Fruit fly (Drosophila melanogaster) whole organism, embryonic: ENCODE results near the gene Tmtc4.

Experiments used
- BEAF-32 ChIP-seq: fragments of 200-800 bp; sonication (Bioruptor generic); optimal IDR thresholded peaks from 3 replicates; lab custom pipeline; 2017; ENCODE audit warnings: missing biosample characterization, missing genetic modification characterization, mild to moderate bottlenecking, moderate library complexity, missing genetic modification reagents
- CG10147 ChIP-seq: fragments of 200-800 bp; sonication (Bioruptor generic); optimal IDR thresholded peaks from 2 replicates; lab custom pipeline; 2019; ENCODE audit warnings: missing biosample characterization, mild to moderate bottlenecking, missing genetic modification characterization, moderate library complexity
- CG10267 ChIP-seq: fragments of 200-800 bp; sonication (Bioruptor generic); optimal IDR thresholded peaks from 2 replicates; lab custom pipeline; 2018; ENCODE audit warnings: missing biosample characterization, mild to moderate bottlenecking, missing genetic modification characterization, moderate library complexity
- CG10654 ChIP-seq: fragments of 200-800 bp; sonication (Bioruptor generic); optimal IDR thresholded peaks from 2 replicates; lab custom pipeline; 2016; ENCODE audit warnings: missing biosample characterization, missing genetic modification characterization
- CG11696 ChIP-seq: fragments of 200-800 bp; sonication (Bioruptor generic); IDR thresholded peaks from 2 replicates; pipeline ENCODE4 v1.3.6; 2022; ENCODE audit warnings: missing biosample characterization, missing genetic modification characterization
- CG12299 ChIP-seq: fragments of 200-800 bp; sonication (Bioruptor generic); optimal IDR thresholded peaks from 2 replicates; lab custom pipeline; 2018; ENCODE audit warnings: missing biosample characterization, mild to moderate bottlenecking, missing genetic modification characterization
- CG13287 ChIP-seq: fragments of 200-800 bp; sonication (Bioruptor generic); IDR thresholded peaks from 2 replicates; pipeline ENCODE4 v1.3.6; 2022; ENCODE audit warnings: missing biosample characterization, missing genetic modification characterization; ENCODE audit not compliant: partially characterized antibody
- CG13296 ChIP-seq: fragments of 200-800 bp; sonication (Bioruptor generic); optimal IDR thresholded peaks from 3 replicates; lab custom pipeline; 2018; ENCODE audit warnings: missing biosample characterization, mild to moderate bottlenecking, missing genetic modification characterization
- CG14014 ChIP-seq: fragments of 200-800 bp; sonication (Bioruptor generic); IDR thresholded peaks from 2 replicates; pipeline ENCODE4 v1.3.6; 2022; ENCODE audit warnings: missing biosample characterization, missing genetic modification characterization
- CG14710 ChIP-seq: fragments of 200-800 bp; sonication (Bioruptor generic); optimal IDR thresholded peaks from 3 replicates; lab custom pipeline; 2019; ENCODE audit warnings: missing biosample characterization, mild to moderate bottlenecking, missing genetic modification characterization, moderate library complexity
- CG14860 ChIP-seq: fragments of 200-800 bp; sonication (Bioruptor generic); IDR thresholded peaks from 3 replicates; pipeline ENCODE4 v1.3.6; 2022; ENCODE audit warnings: missing biosample characterization, missing genetic modification characterization; ENCODE audit not compliant: partially characterized antibody
- CG15514 ChIP-seq: fragments of 200-800 bp; sonication (Bioruptor generic); optimal IDR thresholded peaks from 3 replicates; lab custom pipeline; 2017; ENCODE audit warnings: missing biosample characterization, missing genetic modification characterization, mild to moderate bottlenecking, moderate library complexity, missing genetic modification reagents
- CG16813 ChIP-seq: fragments of 200-800 bp; sonication (Bioruptor generic); IDR thresholded peaks from 3 replicates; pipeline ENCODE4 v1.3.6; 2022; ENCODE audit warnings: missing biosample characterization, missing genetic modification characterization; ENCODE audit not compliant: partially characterized antibody
- CG16863 ChIP-seq: fragments of 200-800 bp; sonication (Bioruptor generic); optimal IDR thresholded peaks from 3 replicates; lab custom pipeline; 2016; ENCODE audit warnings: missing biosample characterization, missing genetic modification characterization
- CG17802 ChIP-seq: fragments of 200-800 bp; sonication (Bioruptor generic); optimal IDR thresholded peaks from 2 replicates; lab custom pipeline; 2018; ENCODE audit warnings: missing biosample characterization, mild to moderate bottlenecking, missing genetic modification characterization, moderate library complexity
- CG2120 ChIP-seq: fragments of 200-800 bp; sonication (Bioruptor generic); optimal IDR thresholded peaks from 3 replicates; lab custom pipeline; 2016; ENCODE audit warnings: missing biosample characterization, missing genetic modification characterization
- CG34224 ChIP-seq: fragments of 200-800 bp; sonication (Bioruptor generic); IDR thresholded peaks from 3 replicates; pipeline ENCODE4 v1.3.6; 2022; ENCODE audit warnings: missing biosample characterization, missing genetic modification characterization; ENCODE audit not compliant: partially characterized antibody
- CG42726 ChIP-seq: fragments of 200-800 bp; sonication (Bioruptor generic); IDR thresholded peaks from 2 replicates; pipeline ENCODE4 v1.3.6; 2022; ENCODE audit warnings: missing biosample characterization, missing genetic modification characterization; ENCODE audit not compliant: partially characterized antibody
- Camta ChIP-seq: fragments of 200-800 bp; sonication (Bioruptor generic); optimal IDR thresholded peaks from 2 replicates; lab custom pipeline; 2016; ENCODE audit warnings: missing biosample characterization, missing genetic modification characterization
- Dll ChIP-seq: fragments of 200-800 bp; sonication (Bioruptor generic); IDR thresholded peaks from 4 replicates; pipeline ENCODE4 v1.3.6; 2022; ENCODE audit warnings: missing biosample characterization, missing genetic modification characterization; ENCODE audit not compliant: partially characterized antibody
- Doc3 ChIP-seq: fragments of 200-800 bp; sonication (Bioruptor generic); IDR thresholded peaks from 3 replicates; pipeline ENCODE4 v1.3.6; 2022; ENCODE audit warnings: missing biosample characterization, missing genetic modification characterization; ENCODE audit not compliant: partially characterized antibody
- Dp ChIP-seq: fragments of 200-800 bp; sonication (Bioruptor generic); optimal IDR thresholded peaks from 2 replicates; lab custom pipeline; 2018; ENCODE audit warnings: missing biosample characterization, mild to moderate bottlenecking, missing genetic modification characterization, moderate library complexity
- Dref ChIP-seq: fragments of 200-800 bp; sonication (Bioruptor generic); IDR thresholded peaks from 2 replicates; pipeline ENCODE4 v1.3.6; 2022; ENCODE audit warnings: missing biosample characterization, missing genetic modification characterization
- MESR4 ChIP-seq: fragments of 200-800 bp; sonication (Bioruptor generic); optimal IDR thresholded peaks from 2 replicates; lab custom pipeline; 2018; ENCODE audit warnings: missing biosample characterization, mild to moderate bottlenecking, missing genetic modification characterization, moderate library complexity
- Med ChIP-seq: fragments of 200-800 bp; sonication (Bioruptor generic); peaks from one replicate; lab custom pipeline; 2016; ENCODE audit warnings: missing biosample characterization, missing genetic modification characterization, mild to moderate bottlenecking, inconsistent platforms, moderate library complexity
- Scr ChIP-seq: fragments of 200-800 bp; sonication (Bioruptor generic); IDR thresholded peaks from 2 replicates; pipeline ENCODE4 v1.3.6; 2022; ENCODE audit warnings: missing biosample characterization, missing genetic modification characterization; ENCODE audit not compliant: partially characterized antibody
- Stat92E ChIP-seq, 3 experiments: fragments of >200 bp in 2 of 3; fragments of 200-800 bp in 1 of 3; sonication (Bioruptor generic) in 1 of 3; optimal IDR thresholded peaks; 2 replicates each; lab custom pipeline; 2017 to 2019; ENCODE audit warnings: missing biosample characterization in 3 of 3, missing genetic modification characterization in 3 of 3, mild to moderate bottlenecking in 1 of 3, moderate library complexity in 1 of 3
- TFAM ChIP-seq: fragments of 200-800 bp; sonication (Bioruptor generic); optimal IDR thresholded peaks from 2 replicates; lab custom pipeline; 2017; ENCODE audit warnings: missing biosample characterization, missing genetic modification characterization, inconsistent platforms
- ap ChIP-seq: fragments of 200-800 bp; sonication (Bioruptor generic); IDR thresholded peaks from 2 replicates; pipeline ENCODE4 v1.3.6; 2022; ENCODE audit warnings: missing biosample characterization, missing genetic modification characterization
- ara ChIP-seq: fragments of 200-800 bp; sonication (Bioruptor generic); IDR thresholded peaks from 2 replicates; pipeline ENCODE4 v1.3.6; 2022; ENCODE audit warnings: missing biosample characterization, missing genetic modification characterization
- chinmo ChIP-seq: fragments of 200-800 bp; sonication (Bioruptor generic); IDR thresholded peaks from 4 replicates; pipeline ENCODE4 v1.3.6; 2022; ENCODE audit warnings: missing biosample characterization, missing genetic modification characterization; ENCODE audit not compliant: partially characterized antibody
- disco-r ChIP-seq: fragments of 200-800 bp; sonication (Bioruptor generic); optimal IDR thresholded peaks from 2 replicates; lab custom pipeline; 2016; ENCODE audit warnings: missing biosample characterization, missing genetic modification characterization
- emc ChIP-seq: fragments of 200-800 bp; sonication (Bioruptor generic); optimal IDR thresholded peaks from 2 replicates; lab custom pipeline; 2016; ENCODE audit warnings: missing biosample characterization, missing genetic modification characterization
- hbn ChIP-seq: fragments of 200-800 bp; sonication (Bioruptor generic); IDR thresholded peaks from 2 replicates; pipeline ENCODE4 v1.3.6; 2022; ENCODE audit warnings: missing biosample characterization, missing genetic modification characterization; ENCODE audit not compliant: partially characterized antibody
- ken ChIP-seq: fragments of 200-800 bp; sonication (Bioruptor generic); IDR thresholded peaks from 3 replicates; pipeline ENCODE4 v1.3.6; 2022; ENCODE audit warnings: missing biosample characterization, missing genetic modification characterization
- kni ChIP-seq: fragments of 200-800 bp; sonication (Bioruptor generic); optimal IDR thresholded peaks from 3 replicates; lab custom pipeline; 2017; ENCODE audit warnings: mild to moderate bottlenecking, missing biosample characterization, missing genetic modification reagents, missing genetic modification characterization
- knrl ChIP-seq: fragments of 200-800 bp; sonication (Bioruptor generic); IDR thresholded peaks from 3 replicates; pipeline ENCODE4 v1.3.6; 2022; ENCODE audit warnings: missing biosample characterization, missing genetic modification characterization; ENCODE audit not compliant: partially characterized antibody
- lbe ChIP-seq: fragments of 200-800 bp; sonication (Bioruptor generic); optimal IDR thresholded peaks from 2 replicates; lab custom pipeline; 2016; ENCODE audit warnings: missing biosample characterization, mild to moderate bottlenecking, missing genetic modification characterization
- org-1 ChIP-seq: fragments of 200-800 bp; sonication (Bioruptor generic); optimal IDR thresholded peaks from 2 replicates; lab custom pipeline; 2017; ENCODE audit warnings: missing biosample characterization, missing genetic modification characterization
- phol ChIP-seq: fragments of 200-800 bp; sonication (Bioruptor generic); optimal IDR thresholded peaks from 3 replicates; lab custom pipeline; 2018; ENCODE audit warnings: missing biosample characterization, mild to moderate bottlenecking, missing genetic modification characterization, moderate library complexity
- pzg ChIP-seq: fragments of 200-800 bp; sonication (Bioruptor generic); optimal IDR thresholded peaks from 3 replicates; lab custom pipeline; 2018; ENCODE audit warnings: missing biosample characterization, mild to moderate bottlenecking, missing genetic modification characterization, moderate library complexity
- ssp ChIP-seq: fragments of 200-800 bp; sonication (Bioruptor generic); IDR thresholded peaks from 2 replicates; pipeline ENCODE4 v1.3.6; 2022; ENCODE audit warnings: missing biosample characterization, missing genetic modification characterization
- tin ChIP-seq: fragments of 200-800 bp; sonication (Bioruptor generic); optimal IDR thresholded peaks from 3 replicates; lab custom pipeline; 2016; ENCODE audit warnings: missing biosample characterization, missing genetic modification characterization
- tna ChIP-seq: fragments of 200-800 bp; sonication (Bioruptor generic); IDR thresholded peaks from 2 replicates; pipeline ENCODE4 v1.3.6; 2022; ENCODE audit warnings: missing biosample characterization, missing genetic modification characterization; ENCODE audit not compliant: partially characterized antibody
- unc-4 ChIP-seq: fragments of 200-800 bp; sonication (Bioruptor generic); IDR thresholded peaks from 2 replicates; pipeline ENCODE4 v1.3.6; 2022; ENCODE audit warnings: missing biosample characterization, missing genetic modification characterization; ENCODE audit not compliant: partially characterized antibody
- wek ChIP-seq: fragments of 200-800 bp; sonication (Bioruptor generic); optimal IDR thresholded peaks from 3 replicates; lab custom pipeline; 2018; ENCODE audit warnings: missing biosample characterization, mild to moderate bottlenecking, missing genetic modification characterization, moderate library complexity
- zen ChIP-seq: fragments of 200-800 bp; sonication (Bioruptor generic); optimal IDR thresholded peaks from 3 replicates; lab custom pipeline; 2018; ENCODE audit warnings: missing biosample characterization, mild to moderate bottlenecking, missing genetic modification characterization, moderate library complexity
- zen2 ChIP-seq: fragments of 200-800 bp; sonication (Bioruptor generic); IDR thresholded peaks from 3 replicates; pipeline ENCODE4 v1.3.6; 2022; ENCODE audit warnings: missing biosample characterization, missing genetic modification characterization; ENCODE audit not compliant: partially characterized antibody

Tmtc4 gene

dm6 chr3R:15363608-15364007, 12.6 kb downstream of the Tmtc4 start, which contains the start of gene CG6171 (continued):
- no peak for TF ChIP-seq wek
- TF ChIP-seq zen2 (GFP tag; lab: Robert Waterston, UW): no peak; the same call in 2 of the 3 replicates
- TF ChIP-seq knrl: peak; percentile 50
- TF ChIP-seq unc-4 (GFP tag; lab: Robert Waterston, UW): peak; percentile 59
- peak; percentile 41 for TF ChIP-seq phol (tag; lab: Kevin White, UChicago)
- no peak for TF ChIP-seq Stat92E (GFP tag; optimal IDR thresholded peaks at IDR 0.05; lab: Kevin White, UChicago)
- TF ChIP-seq CG10267 (tag; lab: Kevin White, UChicago): peak; percentile 92
- TF ChIP-seq hbn (GFP tag; lab: Robert Waterston, UW): peak; percentile 44; the same call in 1 of the 2 replicates
- TF ChIP-seq Scr: peak; percentile 64
- peak; percentile 18 for TF ChIP-seq CG15514 (GFP tag; lab: Kevin White, UChicago)
- TF ChIP-seq CG14860 (GFP tag; lab: Robert Waterston, UW): peak; percentile 48; the same call in 1 of the 3 replicates
- no peak for TF ChIP-seq CG17802 (tag; lab: Kevin White, UChicago)
- peak; percentile 82 for TF ChIP-seq Dp (GFP tag; lab: Kevin White, UChicago)
- TF ChIP-seq CG16813 (GFP tag; lab: Robert Waterston, UW): 0 out of 3 replicates have a peak, but pooled peaks have one; percentile 29
- 0 out of 3 replicates have a peak, but pooled peaks have one; percentile 17 for TF ChIP-seq Doc3 (GFP tag; lab: Robert Waterston, UW)
- TF ChIP-seq Camta (GFP tag; lab: Kevin White, UChicago): no peak
- TF ChIP-seq CG11696: no peak
- peak; percentile 44 for TF ChIP-seq CG2120 (GFP tag; lab: Kevin White, UChicago)
- no peak for TF ChIP-seq tin (GFP tag; lab: Kevin White, UChicago)
- TF ChIP-seq tna: no peak
- no peak for TF ChIP-seq CG12299 (tag; lab: Kevin White, UChicago)
- TF ChIP-seq kni (GFP tag; lab: Kevin White, UChicago): no peak
- no peak for TF ChIP-seq CG10654 (GFP tag; lab: Kevin White, UChicago)
- TF ChIP-seq CG14710 (tag; lab: Kevin White, UChicago): peak; percentile 12
- no peak for TF ChIP-seq zen (tag; lab: Kevin White, UChicago)
- no peak for TF ChIP-seq CG10147 (GFP tag; lab: Kevin White, UChicago)
- no peak for TF ChIP-seq emc
- no peak for TF ChIP-seq disco-r (GFP tag; lab: Kevin White, UChicago)
- TF ChIP-seq org-1 (GFP tag; lab: Kevin White, UChicago): no peak
- TF ChIP-seq ap: no peak
- no peak for TF ChIP-seq CG42726 (GFP tag; lab: Robert Waterston, UW)
- TF ChIP-seq BEAF-32 (GFP tag; lab: Kevin White, UChicago): peak; percentile 63
- peak; percentile 76 for TF ChIP-seq Dref
- TF ChIP-seq Med (GFP tag; lab: Kevin White, UChicago): peak; percentile 82
- peak; percentile 48; the same call in 2 of the 3 replicates for TF ChIP-seq CG34224 (GFP tag; lab: Robert Waterston, UW)
- peak; percentile 75 for TF ChIP-seq CG16863 (GFP tag; lab: Kevin White, UChicago)
- no peak for TF ChIP-seq CG14014
- no peak for TF ChIP-seq ssp (GFP tag; lab: Robert Waterston, UW)
- peak; percentile 69; the same call in 3 of the 4 replicates for TF ChIP-seq Dll (GFP tag; lab: Robert Waterston, UW)
- TF ChIP-seq CG13287 (GFP tag; lab: Robert Waterston, UW): peak; percentile 75
- TF ChIP-seq ken (GFP tag; lab: Robert Waterston, UW): no peak
- no peak for TF ChIP-seq TFAM (GFP tag; lab: Kevin White, UChicago)
- peak; percentile 55 for TF ChIP-seq pzg
- TF ChIP-seq lbe (GFP tag; lab: Kevin White, UChicago): peak; percentile 28
- no peak for TF ChIP-seq ara (GFP tag; lab: Robert Waterston, UW)
- no peak for TF ChIP-seq chinmo
- peak; percentile 64 for TF ChIP-seq MESR4 (GFP tag; lab: Kevin White, UChicago)
- no peak for TF ChIP-seq CG13296
